Worm (Caenorhabditis elegans): ENCODE data around the gene str-123.

str-123 gene

DNA sequence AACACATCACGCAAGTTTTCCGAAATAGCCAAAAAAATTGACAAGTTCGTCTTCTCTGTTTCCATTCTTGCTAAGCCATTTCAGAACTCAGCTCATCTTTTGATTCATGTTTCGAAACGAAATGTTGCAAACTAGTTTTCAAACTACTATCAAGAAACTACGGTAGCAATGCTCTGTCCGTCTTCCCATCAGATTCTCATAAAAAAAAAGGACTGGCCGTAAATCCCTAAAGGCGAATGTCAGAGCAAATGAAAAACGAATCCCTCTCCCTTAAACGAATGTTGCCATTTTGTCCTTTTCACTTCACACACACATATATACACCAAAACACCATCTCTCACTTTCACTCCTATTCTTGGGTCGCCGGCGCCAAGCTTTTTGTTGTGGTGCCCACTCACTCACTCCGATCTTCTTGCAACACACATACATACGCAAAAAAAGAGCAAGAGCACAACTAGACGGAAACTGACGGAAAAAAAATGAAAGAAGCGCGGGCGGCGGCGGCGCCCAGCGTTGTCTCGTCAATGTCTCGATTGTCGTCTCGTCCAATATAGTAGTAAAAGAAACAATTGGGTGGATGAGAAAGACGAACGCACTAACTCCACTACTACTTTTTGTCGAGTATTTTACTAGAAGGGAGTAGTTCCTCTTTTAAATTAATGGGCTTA is 37.7 kb downstream of the str-123 start:
- TF ChIP-seq unc-62 (GFP tag; optimal IDR thresholded peaks at IDR 0.05 in 1 of 2), result peak in 1 of 2 experiments; percentile 97
- TF ChIP-seq unc-62 (tag; optimal IDR thresholded peaks at IDR 0.05), result no peak
- TF ChIP-seq Y48G9A.11 (GFP tag; IDR thresholded peaks at IDR 0.05), result no peak
- TF ChIP-seq aha-1 (tag), result peak; percentile 52

DNA sequence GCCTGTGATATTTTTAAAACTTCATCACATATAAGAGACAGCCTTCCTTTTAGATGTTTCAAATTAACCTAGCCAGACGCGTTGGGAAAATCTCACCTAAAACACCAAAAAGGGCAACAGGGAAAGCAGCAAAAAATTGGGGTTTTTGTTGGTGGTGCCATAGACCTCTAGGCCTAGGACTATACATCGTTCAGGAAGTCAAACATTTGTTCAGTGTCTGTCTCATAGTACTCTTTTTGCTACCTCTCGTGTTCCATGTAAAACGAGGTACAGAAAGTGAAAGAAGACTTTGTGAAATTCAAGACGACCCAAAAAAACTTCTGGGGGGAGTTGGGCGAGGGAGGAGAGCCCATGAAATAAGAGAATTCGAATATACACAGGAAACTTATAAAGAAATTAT is 38.9 kb downstream of the str-123 start:
- TF ChIP-seq unc-62 (GFP tag; optimal IDR thresholded peaks at IDR 0.05 in 1 of 2) (peak in 1 of 2 experiments; percentile 97), unc-62 (tag; optimal IDR thresholded peaks at IDR 0.05) (no peak), lin-1 (GFP tag; IDR thresholded peaks at IDR 0.05) (no peak), ztf-7 (tag; optimal IDR thresholded peaks at IDR 0.05) (no peak)

DNA sequence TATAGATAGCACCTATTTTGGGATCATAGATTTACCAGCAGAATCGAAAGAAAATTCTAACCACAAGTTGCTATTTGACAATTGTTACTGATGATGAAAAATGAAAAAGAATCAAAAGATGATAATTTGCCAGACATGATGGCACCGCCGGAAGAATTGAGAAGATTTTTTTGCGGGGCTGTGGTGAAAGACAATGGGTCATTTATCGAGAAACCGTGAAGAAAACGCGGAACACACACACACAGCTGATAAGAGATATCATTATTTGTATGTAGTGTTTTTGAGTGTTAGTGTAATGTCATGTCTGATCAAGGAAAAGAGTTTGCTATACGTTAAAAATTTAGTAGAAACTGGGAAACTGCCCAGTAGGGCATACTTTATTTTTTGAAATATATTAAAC is 44.7 kb downstream of the str-123 start:
- TF ChIP-seq dpl-1 (GFP tag; optimal IDR thresholded peaks at IDR 0.05) (no peak), zfp-3 (GFP tag; conservative IDR thresholded peaks at IDR 0.05) (no peak), lim-7 (GFP tag; IDR thresholded peaks at IDR 0.05) (no peak), saeg-2 (GFP tag; IDR thresholded peaks at IDR 0.05) (no peak), rbr-2 (tag; optimal IDR thresholded peaks at IDR 0.05) (no peak), nhr-28 (tag; optimal IDR thresholded peaks at IDR 0.05) (peak; percentile 53), hlh-11 (tag; optimal IDR thresholded peaks at IDR 0.05) (peak; percentile 37), ztf-7 (tag; optimal IDR thresholded peaks at IDR 0.05) (no peak)

All from whole organism, L4 larva.